Fruit fly (Drosophila melanogaster) whole organism, embryonic: ENCODE results near the gene spel1.

ENCODE experiments used
- Awh ChIP-seq: fragments of 200-800 bp; sonication (Bioruptor generic); IDR thresholded peaks from 2 replicates; pipeline ENCODE4, ENCODE4 v1.3.6; 2022; ENCODE audit warnings: missing biosample characterization, missing genetic modification characterization
- B-H1 ChIP-seq: fragments of 200-800 bp; sonication (Bioruptor generic); IDR thresholded peaks from 3 replicates; pipeline ENCODE4 v1.3.6; 2022; ENCODE audit warnings: missing biosample characterization, missing genetic modification characterization
- BtbVII ChIP-seq: fragments of 200-800 bp; sonication (Bioruptor generic); optimal IDR thresholded peaks from 3 replicates; lab custom pipeline; 2017; ENCODE audit warnings: missing biosample characterization, mild to moderate bottlenecking, missing genetic modification characterization
- CG10565 ChIP-seq: fragments of 200-800 bp; sonication (Bioruptor generic); optimal IDR thresholded peaks from 3 replicates; lab custom pipeline; 2016; ENCODE audit warnings: missing biosample characterization, mild to moderate bottlenecking, missing genetic modification characterization
- CG11723 ChIP-seq: fragments of 200-800 bp; sonication (Bioruptor generic); optimal IDR thresholded peaks from 2 replicates; lab custom pipeline; 2017; ENCODE audit warnings: missing biosample characterization, mild to moderate bottlenecking, missing genetic modification characterization
- CG12071 ChIP-seq: fragments of 200-800 bp; sonication (Bioruptor generic); optimal IDR thresholded peaks from 3 replicates; lab custom pipeline; 2018; ENCODE audit warnings: missing biosample characterization, mild to moderate bottlenecking, missing genetic modification characterization
- CG12155 ChIP-seq: fragments of 200-800 bp; sonication (Bioruptor generic); optimal IDR thresholded peaks from 3 replicates; lab custom pipeline; 2016; ENCODE audit warnings: missing biosample characterization, missing genetic modification characterization
- CG13624 ChIP-seq: fragments of 200-800 bp; sonication (Bioruptor generic); optimal IDR thresholded peaks from 2 replicates; lab custom pipeline; 2016; ENCODE audit warnings: missing biosample characterization, missing genetic modification characterization
- CG15514 ChIP-seq: fragments of 200-800 bp; sonication (Bioruptor generic); optimal IDR thresholded peaks from 3 replicates; lab custom pipeline; 2017; ENCODE audit warnings: missing biosample characterization, missing genetic modification characterization, mild to moderate bottlenecking, moderate library complexity, missing genetic modification reagents
- CG15696 ChIP-seq: fragments of 200-800 bp; sonication (Bioruptor generic); optimal IDR thresholded peaks from 2 replicates; lab custom pipeline; 2019; ENCODE audit warnings: missing biosample characterization, mild to moderate bottlenecking, missing genetic modification characterization, moderate library complexity
- CG16863 ChIP-seq: fragments of 200-800 bp; sonication (Bioruptor generic); optimal IDR thresholded peaks from 3 replicates; lab custom pipeline; 2016; ENCODE audit warnings: missing biosample characterization, missing genetic modification characterization
- CG17385 ChIP-seq: fragments of 200-800 bp; sonication (Bioruptor generic); optimal IDR thresholded peaks from 3 replicates; lab custom pipeline; 2018; ENCODE audit warnings: missing biosample characterization, mild to moderate bottlenecking, missing genetic modification characterization
- CG2116 ChIP-seq: fragments of 200-800 bp; sonication (Bioruptor generic); optimal IDR thresholded peaks from 3 replicates; lab custom pipeline; 2018; ENCODE audit warnings: missing biosample characterization, mild to moderate bottlenecking, missing genetic modification characterization
- CG3281 ChIP-seq: fragments of 200-800 bp; sonication (Bioruptor generic); optimal IDR thresholded peaks from 3 replicates; lab custom pipeline; 2017; ENCODE audit warnings: missing biosample characterization, mild to moderate bottlenecking, missing genetic modification characterization
- CG3407 ChIP-seq: fragments of 200-800 bp; sonication (Bioruptor generic); optimal IDR thresholded peaks from 2 replicates; lab custom pipeline; 2018; ENCODE audit warnings: missing biosample characterization, mild to moderate bottlenecking, missing genetic modification characterization
- CG4360 ChIP-seq: fragments of 200-800 bp; sonication (Bioruptor generic); IDR thresholded peaks from 2 replicates; pipeline ENCODE4 v1.3.6; 2022; ENCODE audit warnings: missing biosample characterization, missing genetic modification characterization
- CG7271 ChIP-seq: fragments of 200-800 bp; sonication (Bioruptor generic); optimal IDR thresholded peaks from 2 replicates; lab custom pipeline; 2018; ENCODE audit warnings: missing biosample characterization, mild to moderate bottlenecking, missing genetic modification characterization, moderate library complexity
- CG8281 ChIP-seq: fragments of 200-800 bp; sonication (Bioruptor generic); optimal IDR thresholded peaks from 2 replicates; lab custom pipeline; 2018; ENCODE audit warnings: missing biosample characterization, mild to moderate bottlenecking, missing genetic modification characterization, moderate library complexity
- CG8388 ChIP-seq: fragments of 200-800 bp; sonication (Bioruptor generic); optimal IDR thresholded peaks from 2 replicates; lab custom pipeline; 2019; ENCODE audit warnings: missing biosample characterization, mild to moderate bottlenecking, missing genetic modification characterization, moderate library complexity
- CG9437 ChIP-seq: fragments of 200-800 bp; sonication (Bioruptor generic); optimal IDR thresholded peaks from 2 replicates; lab custom pipeline; 2018; ENCODE audit warnings: missing biosample characterization, mild to moderate bottlenecking, missing genetic modification characterization
- Dip2 ChIP-seq: fragments of 200-800 bp; sonication (Bioruptor generic); IDR thresholded peaks from 2 replicates; pipeline ENCODE4 v1.3.6; 2022; ENCODE audit warnings: missing biosample characterization, missing genetic modification characterization
- Ets97D ChIP-seq: fragments of 200-800 bp; sonication (Bioruptor generic); optimal IDR thresholded peaks from 3 replicates; lab custom pipeline; 2016; ENCODE audit warnings: missing biosample characterization, missing genetic modification characterization
- GATAe ChIP-seq: fragments of 200-800 bp; sonication (Bioruptor generic); conservative IDR thresholded peaks from 2 replicates; pipeline ENCODE4 v1.3.6; 2022; ENCODE audit warnings: missing biosample characterization, missing genetic modification characterization
- NFAT ChIP-seq: fragments of 200-800 bp; sonication (Bioruptor generic); IDR thresholded peaks from 2 replicates; pipeline ENCODE4 v1.3.6; 2022; ENCODE audit warnings: missing biosample characterization, missing genetic modification characterization
- NfI ChIP-seq: fragments of 200-800 bp; sonication (Bioruptor generic); optimal IDR thresholded peaks from 3 replicates; lab custom pipeline; 2018; ENCODE audit warnings: missing biosample characterization, mild to moderate bottlenecking, missing genetic modification characterization, moderate library complexity
- Ssrp ChIP-seq: fragments of 200-800 bp; sonication (Bioruptor generic); optimal IDR thresholded peaks from 2 replicates; lab custom pipeline; 2018; ENCODE audit warnings: missing biosample characterization, mild to moderate bottlenecking, missing genetic modification characterization, moderate library complexity
- Usf ChIP-seq: fragments of 200-800 bp; sonication (Bioruptor generic); optimal IDR thresholded peaks from 2 replicates; lab custom pipeline; 2017; ENCODE audit warnings: missing genotype, missing biosample characterization, missing genetic modification characterization
- Vsx1 ChIP-seq: fragments of 200-800 bp; sonication (Bioruptor generic); optimal IDR thresholded peaks from 2 replicates; lab custom pipeline; 2017; ENCODE audit warnings: missing biosample characterization, mild to moderate bottlenecking, missing genetic modification characterization, missing genetic modification reagents
- ab ChIP-seq: fragments of 200-800 bp; sonication (Bioruptor generic); optimal IDR thresholded peaks from 2 replicates; lab custom pipeline; 2016; ENCODE audit warnings: missing biosample characterization, missing genetic modification characterization
- al ChIP-seq: fragments of 200-800 bp; sonication (Bioruptor generic); IDR thresholded peaks from 2 replicates; pipeline ENCODE4 v1.3.6; 2022; ENCODE audit warnings: missing biosample characterization, missing genetic modification characterization
- ash1 ChIP-seq: fragments of 200-800 bp; sonication (Bioruptor generic); optimal IDR thresholded peaks from 2 replicates; lab custom pipeline; 2018; ENCODE audit warnings: missing biosample characterization, mild to moderate bottlenecking, missing genetic modification characterization
- az2 ChIP-seq: fragments of 200-800 bp; sonication (Bioruptor generic); optimal IDR thresholded peaks from 3 replicates; lab custom pipeline; 2016; ENCODE audit warnings: missing biosample characterization, missing genetic modification characterization
- eve ChIP-seq, 2 experiments: fragments of >200 bp; optimal IDR thresholded peaks; 2 replicates each; lab custom pipeline; 2017; ENCODE audit warnings: missing biosample characterization in 2 of 2, missing genetic modification characterization in 2 of 2
- exex ChIP-seq: fragments of 200-800 bp; sonication (Bioruptor generic); optimal IDR thresholded peaks from 4 replicates; lab custom pipeline; 2018; ENCODE audit warnings: missing biosample characterization, mild to moderate bottlenecking, missing genetic modification characterization, moderate library complexity
- gcm2 ChIP-seq: fragments of 200-800 bp; sonication (Bioruptor generic); optimal IDR thresholded peaks from 2 replicates; lab custom pipeline; 2016; ENCODE audit warnings: missing biosample characterization, missing genetic modification characterization
- ind ChIP-seq: fragments of 200-800 bp; sonication (Bioruptor generic); optimal IDR thresholded peaks from 3 replicates; lab custom pipeline; 2016; ENCODE audit warnings: missing biosample characterization, missing genetic modification characterization
- kay ChIP-seq: fragments of 200-800 bp; sonication (Bioruptor generic); optimal IDR thresholded peaks from 2 replicates; lab custom pipeline; 2016; ENCODE audit warnings: missing biosample characterization, missing genetic modification characterization
- lilli ChIP-seq: fragments of 200-800 bp; sonication (Bioruptor generic); optimal IDR thresholded peaks from 3 replicates; lab custom pipeline; 2016; ENCODE audit warnings: missing biosample characterization, missing genetic modification characterization
- nau ChIP-seq: fragments of 200-800 bp; sonication (Bioruptor generic); optimal IDR thresholded peaks from 3 replicates; lab custom pipeline; 2017; ENCODE audit warnings: missing biosample characterization, mild to moderate bottlenecking, missing genetic modification characterization, missing genetic modification reagents
- nmo ChIP-seq: fragments of 200-800 bp; sonication (Bioruptor generic); optimal IDR thresholded peaks from 2 replicates; lab custom pipeline; 2018; ENCODE audit warnings: missing biosample characterization, mild to moderate bottlenecking, missing genetic modification characterization, moderate library complexity
- pb ChIP-seq: fragments of 200-800 bp; sonication (Bioruptor generic); optimal IDR thresholded peaks from 3 replicates; lab custom pipeline; 2016; ENCODE audit warnings: missing biosample characterization, missing genetic modification characterization
- pum ChIP-seq: fragments of 200-800 bp; sonication (Bioruptor generic); optimal IDR thresholded peaks from 2 replicates; lab custom pipeline; 2016; ENCODE audit warnings: missing biosample characterization, missing genetic modification characterization
- pzg ChIP-seq: fragments of 200-800 bp; sonication (Bioruptor generic); optimal IDR thresholded peaks from 3 replicates; lab custom pipeline; 2018; ENCODE audit warnings: missing biosample characterization, mild to moderate bottlenecking, missing genetic modification characterization, moderate library complexity
- ranshi ChIP-seq: fragments of 200-800 bp; sonication (Bioruptor generic); IDR thresholded peaks from 2 replicates; pipeline ENCODE4 v1.3.6; 2022; ENCODE audit warnings: missing biosample characterization, missing genetic modification characterization
- schlank ChIP-seq: fragments of 200-800 bp; sonication (Bioruptor generic); optimal IDR thresholded peaks from 2 replicates; lab custom pipeline; 2018; ENCODE audit warnings: missing biosample characterization, mild to moderate bottlenecking, missing genetic modification characterization
- sim ChIP-seq: fragments of 200-800 bp; sonication (Bioruptor generic); IDR thresholded peaks from 2 replicates; pipeline ENCODE4 v1.3.6; 2022; ENCODE audit warnings: missing biosample characterization, missing genetic modification characterization
- so ChIP-seq: fragments of 200-800 bp; sonication (Bioruptor generic); IDR thresholded peaks from 3 replicates; pipeline ENCODE4 v1.3.6; 2022; ENCODE audit warnings: missing biosample characterization, missing genetic modification characterization
- sr ChIP-seq: fragments of 200-800 bp; sonication (Bioruptor generic); IDR thresholded peaks from 3 replicates; pipeline ENCODE4 v1.3.6; 2022; ENCODE audit warnings: missing biosample characterization, missing genetic modification characterization
- tap ChIP-seq: fragments of 200-800 bp; optimal IDR thresholded peaks from 3 replicates; lab custom pipeline; 2019; ENCODE audit warnings: missing biosample characterization, mild to moderate bottlenecking, missing genetic modification characterization, moderate library complexity
- wek ChIP-seq: fragments of 200-800 bp; sonication (Bioruptor generic); optimal IDR thresholded peaks from 3 replicates; lab custom pipeline; 2018; ENCODE audit warnings: missing biosample characterization, mild to moderate bottlenecking, missing genetic modification characterization, moderate library complexity
- zfh2 ChIP-seq: fragments of 200-800 bp; sonication (Bioruptor generic); optimal IDR thresholded peaks from 2 replicates; lab custom pipeline; 2016; ENCODE audit warnings: missing biosample characterization, missing genetic modification characterization

Gene spel1

DNA sequence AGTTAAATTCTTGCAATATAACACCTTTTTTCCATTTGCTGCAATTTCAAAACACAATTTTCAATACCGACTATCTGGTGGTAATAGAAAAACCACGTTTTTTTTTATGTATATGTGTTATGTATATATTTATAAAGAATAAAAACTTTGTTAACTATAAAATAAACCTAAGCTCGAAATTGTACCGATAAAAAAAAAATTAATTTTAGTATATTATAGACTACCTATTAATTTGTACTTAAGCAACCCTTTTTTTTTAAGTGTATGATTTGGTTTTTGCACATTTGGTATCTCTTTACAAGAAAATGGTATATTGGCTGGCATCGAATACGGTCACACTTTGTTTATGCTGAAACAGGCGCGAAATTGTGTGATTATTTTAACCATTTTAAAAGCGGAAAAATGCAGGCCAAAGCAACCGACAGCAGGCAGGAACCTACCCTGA lies at the start of gene spel1 (continued):
- TF ChIP-seq CG4360 (GFP tag; lab: Robert Waterston, UW) = 0 out of 2 replicates have a peak, but pooled peaks have one; percentile 24
- TF ChIP-seq GATAe = peak; percentile 36; the same call in 1 of the 2 replicates
- peak; percentile 69 for TF ChIP-seq az2
- TF ChIP-seq al (GFP tag; lab: Robert Waterston, UW) = peak; percentile 65
- TF ChIP-seq ind = peak; percentile 67
- TF ChIP-seq CG9437 (GFP tag; lab: Kevin White, UChicago) = peak; percentile 74
- TF ChIP-seq pum (GFP tag; lab: Kevin White, UChicago) = peak; percentile 5
- TF ChIP-seq tap (tag; lab: Kevin White, UChicago) = peak; percentile 75
- TF ChIP-seq CG12071 (GFP tag; lab: Kevin White, UChicago) = no peak
- no peak for TF ChIP-seq Usf
- TF ChIP-seq CG11723 (GFP tag; lab: Kevin White, UChicago) = peak; percentile 20
- peak; percentile 33 for TF ChIP-seq zfh2 (GFP tag; lab: Kevin White, UChicago)
- TF ChIP-seq wek (GFP tag; lab: Kevin White, UChicago) = no peak
- no peak for TF ChIP-seq eve (GFP tag; optimal IDR thresholded peaks at IDR 0.05; lab: Kevin White, UChicago)
- TF ChIP-seq Dip2 (GFP tag; lab: Robert Waterston, UW) = no peak
- no peak for TF ChIP-seq sr
- peak; percentile 38 for TF ChIP-seq nau (GFP tag; lab: Kevin White, UChicago)
- TF ChIP-seq exex (tag; lab: Kevin White, UChicago) = peak; percentile 37
- peak; percentile 77 for TF ChIP-seq NFAT (GFP tag; lab: Robert Waterston, UW)
- TF ChIP-seq NfI (GFP tag; lab: Kevin White, UChicago) = peak; percentile 44
- peak; percentile 5 for TF ChIP-seq CG7271 (tag; lab: Kevin White, UChicago)
- peak; percentile 80 for TF ChIP-seq CG3281 (GFP tag; lab: Kevin White, UChicago)
- TF ChIP-seq so (GFP tag; lab: Robert Waterston, UW) = peak; percentile 78
- peak; percentile 64 for TF ChIP-seq CG15514
- TF ChIP-seq CG8281 (tag; lab: Kevin White, UChicago) = peak; percentile 46
- TF ChIP-seq CG16863 = no peak
- TF ChIP-seq CG2116 (GFP tag; lab: Kevin White, UChicago) = peak; percentile 48
- TF ChIP-seq ash1 = no peak
- TF ChIP-seq kay (GFP tag; lab: Kevin White, UChicago) = peak; percentile 51
- peak; percentile 70 for TF ChIP-seq CG12155 (GFP tag; lab: Kevin White, UChicago)
- TF ChIP-seq B-H1 (GFP tag; lab: Robert Waterston, UW) = peak; percentile 73; the same call in 2 of the 3 replicates
- peak; percentile 5 for TF ChIP-seq CG13624 (GFP tag; lab: Kevin White, UChicago)
- peak; percentile 68 for TF ChIP-seq CG17385 (GFP tag; lab: Kevin White, UChicago)
- peak; percentile 62; the same call in 1 of the 2 replicates for TF ChIP-seq sim (GFP tag; lab: Robert Waterston, UW)
- TF ChIP-seq schlank (tag; lab: Kevin White, UChicago) = no peak
- TF ChIP-seq pzg (GFP tag; lab: Kevin White, UChicago) = peak; percentile 48
- TF ChIP-seq pb (GFP tag; lab: Kevin White, UChicago) = no peak
- peak; percentile 57 for TF ChIP-seq CG3407 (GFP tag; lab: Kevin White, UChicago)
- peak; percentile 51 for TF ChIP-seq Ets97D (GFP tag; lab: Kevin White, UChicago)
- TF ChIP-seq Ssrp (tag; lab: Kevin White, UChicago) = peak; percentile 81
- peak; percentile 68 for TF ChIP-seq lilli (GFP tag; lab: Kevin White, UChicago)
- TF ChIP-seq nmo (GFP tag; lab: Kevin White, UChicago) = peak; percentile 88
- no peak for TF ChIP-seq ab (GFP tag; lab: Kevin White, UChicago)
- TF ChIP-seq BtbVII (GFP tag; lab: Kevin White, UChicago) = peak; percentile 72
- peak; percentile 89 for TF ChIP-seq ranshi (GFP tag; lab: Robert Waterston, UW)
- peak; percentile 87 for TF ChIP-seq CG8388
- TF ChIP-seq Awh = peak; percentile 83
- TF ChIP-seq gcm2 = no peak
- peak; percentile 68 for TF ChIP-seq CG15696
- no peak for TF ChIP-seq CG10565 (GFP tag; lab: Kevin White, UChicago)
- TF ChIP-seq Vsx1 = peak; percentile 42
